Fruit fly (Drosophila melanogaster) whole organism, embryonic: Measurements from ENCODE around the gene crm.
A peak's percentile ranks its signal among the peaks of the same experiment; 100 is the strongest.

Experiments
- Abd-B ChIP-seq: fragments of 200-800 bp; sonication (Bioruptor generic); optimal IDR thresholded peaks from 2 replicates; lab custom pipeline; 2018; ENCODE audit warnings: missing biosample characterization, mild to moderate bottlenecking, missing genetic modification characterization, moderate library complexity
- Asciz ChIP-seq: fragments of 200-800 bp; sonication (Bioruptor generic); optimal IDR thresholded peaks from 2 replicates; lab custom pipeline; 2017; ENCODE audit warnings: missing biosample characterization, mild to moderate bottlenecking, missing genetic modification characterization, missing genetic modification reagents
- CG10321 ChIP-seq: fragments of 200-800 bp; sonication (Bioruptor generic); IDR thresholded peaks from 2 replicates; pipeline ENCODE4 v1.3.6; 2022; ENCODE audit warnings: missing biosample characterization, missing genetic modification characterization
- CG10565 ChIP-seq: fragments of 200-800 bp; sonication (Bioruptor generic); optimal IDR thresholded peaks from 3 replicates; lab custom pipeline; 2016; ENCODE audit warnings: missing biosample characterization, mild to moderate bottlenecking, missing genetic modification characterization
- CG11085 ChIP-seq: fragments of 200-800 bp; sonication (Bioruptor generic); IDR thresholded peaks from 2 replicates; pipeline ENCODE4 v1.3.6; 2022; ENCODE audit warnings: missing biosample characterization, missing genetic modification characterization
- CG11093 ChIP-seq: fragments of 200-800 bp; sonication (Bioruptor generic); IDR thresholded peaks from 3 replicates; pipeline ENCODE4 v1.3.6; 2022; ENCODE audit warnings: missing biosample characterization, missing genetic modification characterization
- CG11398 ChIP-seq: fragments of 200-800 bp; sonication (Bioruptor generic); optimal IDR thresholded peaks from 2 replicates; lab custom pipeline; 2016; ENCODE audit warnings: missing biosample characterization, missing genetic modification characterization
- CG11723 ChIP-seq: fragments of 200-800 bp; sonication (Bioruptor generic); optimal IDR thresholded peaks from 2 replicates; lab custom pipeline; 2017; ENCODE audit warnings: missing biosample characterization, mild to moderate bottlenecking, missing genetic modification characterization
- CG12769 ChIP-seq: fragments of 200-800 bp; sonication (Bioruptor generic); optimal IDR thresholded peaks from 2 replicates; lab custom pipeline; 2019; ENCODE audit warnings: missing biosample characterization, mild to moderate bottlenecking, missing genetic modification characterization, moderate library complexity
- CG14860 ChIP-seq: fragments of 200-800 bp; sonication (Bioruptor generic); IDR thresholded peaks from 3 replicates; pipeline ENCODE4 v1.3.6; 2022; ENCODE audit warnings: missing biosample characterization, missing genetic modification characterization; ENCODE audit not compliant: partially characterized antibody
- CG15696 ChIP-seq: fragments of 200-800 bp; sonication (Bioruptor generic); optimal IDR thresholded peaks from 2 replicates; lab custom pipeline; 2019; ENCODE audit warnings: missing biosample characterization, mild to moderate bottlenecking, missing genetic modification characterization, moderate library complexity
- CG2678 ChIP-seq: fragments of 200-800 bp; sonication (Bioruptor generic); optimal IDR thresholded peaks from 3 replicates; lab custom pipeline; 2019; ENCODE audit warnings: missing biosample characterization, mild to moderate bottlenecking, missing genetic modification characterization, moderate library complexity
- CG31224 ChIP-seq: fragments of 200-800 bp; sonication (Bioruptor generic); IDR thresholded peaks from 2 replicates; pipeline ENCODE4 v1.3.6; 2022; ENCODE audit warnings: missing biosample characterization, missing genetic modification characterization
- CG3163 ChIP-seq: fragments of 200-800 bp; sonication (Bioruptor generic); optimal IDR thresholded peaks from 3 replicates; lab custom pipeline; 2016; ENCODE audit warnings: missing biosample characterization, missing genetic modification characterization
- CG3407 ChIP-seq: fragments of 200-800 bp; sonication (Bioruptor generic); optimal IDR thresholded peaks from 2 replicates; lab custom pipeline; 2018; ENCODE audit warnings: missing biosample characterization, mild to moderate bottlenecking, missing genetic modification characterization
- CG34376 ChIP-seq: fragments of 200-800 bp; sonication (Bioruptor generic); optimal IDR thresholded peaks from 2 replicates; lab custom pipeline; 2018; ENCODE audit warnings: missing biosample characterization, mild to moderate bottlenecking, missing genetic modification characterization
- CG42726 ChIP-seq: fragments of 200-800 bp; sonication (Bioruptor generic); IDR thresholded peaks from 2 replicates; pipeline ENCODE4 v1.3.6; 2022; ENCODE audit warnings: missing biosample characterization, missing genetic modification characterization; ENCODE audit not compliant: partially characterized antibody
- CG4404 ChIP-seq: fragments of 200-800 bp; sonication (Bioruptor generic); IDR thresholded peaks from 2 replicates; pipeline ENCODE4 v1.3.6; 2022; ENCODE audit warnings: missing biosample characterization, missing genetic modification characterization
- CG5953 ChIP-seq: fragments of 200-800 bp; sonication (Bioruptor generic); IDR thresholded peaks from 2 replicates; pipeline ENCODE4 v1.3.6; 2022; ENCODE audit warnings: missing biosample characterization, missing genetic modification characterization
- CG6654 ChIP-seq: fragments of 200-800 bp; sonication (Bioruptor generic); optimal IDR thresholded peaks from 2 replicates; lab custom pipeline; 2017; ENCODE audit warnings: missing biosample characterization, mild to moderate bottlenecking, missing genetic modification characterization
- CG7745 ChIP-seq: fragments of 200-800 bp; sonication (Bioruptor generic); optimal IDR thresholded peaks from 2 replicates; lab custom pipeline; 2018; ENCODE audit warnings: missing biosample characterization, mild to moderate bottlenecking, missing genetic modification characterization, moderate library complexity
- CG7839 ChIP-seq: fragments of 200-800 bp; sonication (Bioruptor generic); optimal IDR thresholded peaks from 3 replicates; lab custom pipeline; 2018; ENCODE audit warnings: missing biosample characterization, mild to moderate bottlenecking, missing genetic modification characterization, moderate library complexity
- CG8388 ChIP-seq: fragments of 200-800 bp; sonication (Bioruptor generic); optimal IDR thresholded peaks from 2 replicates; lab custom pipeline; 2019; ENCODE audit warnings: missing biosample characterization, mild to moderate bottlenecking, missing genetic modification characterization, moderate library complexity
- HLH3B ChIP-seq: fragments of 200-800 bp; sonication (Bioruptor generic); IDR thresholded peaks from 2 replicates; pipeline ENCODE4 v1.3.6; 2022; ENCODE audit warnings: missing biosample characterization, missing genetic modification characterization
- HmgD ChIP-seq: fragments of 200-800 bp; sonication (Bioruptor generic); optimal IDR thresholded peaks from 3 replicates; lab custom pipeline; 2016; ENCODE audit warnings: missing biosample characterization, missing genetic modification characterization
- NfI ChIP-seq: fragments of 200-800 bp; sonication (Bioruptor generic); optimal IDR thresholded peaks from 3 replicates; lab custom pipeline; 2018; ENCODE audit warnings: missing biosample characterization, mild to moderate bottlenecking, missing genetic modification characterization, moderate library complexity
- Poxn ChIP-seq: fragments of 200-800 bp; sonication (Bioruptor generic); IDR thresholded peaks from 2 replicates; pipeline ENCODE4 v1.3.6; 2022; ENCODE audit warnings: missing biosample characterization, missing genetic modification characterization
- Scr ChIP-seq: fragments of 200-800 bp; sonication (Bioruptor generic); IDR thresholded peaks from 2 replicates; pipeline ENCODE4 v1.3.6; 2022; ENCODE audit warnings: missing biosample characterization, missing genetic modification characterization; ENCODE audit not compliant: partially characterized antibody
- Sin3A ChIP-seq: fragments of >200 bp; optimal IDR thresholded peaks from 2 replicates; lab custom pipeline; 2018
- Sry-β ChIP-seq: fragments of 200-800 bp; sonication (Bioruptor generic); optimal IDR thresholded peaks from 2 replicates; lab custom pipeline; 2018; ENCODE audit warnings: missing biosample characterization, mild to moderate bottlenecking, missing genetic modification characterization, moderate library complexity
- Trl ChIP-seq, 3 experiments: fragments of >200 bp in 2 of 3; fragments of 200-800 bp in 1 of 3; sonication (Bioruptor generic) in 1 of 3; optimal IDR thresholded peaks; 2 replicates in 1 of 3; 3 replicates in 2 of 3; lab custom pipeline; 2016 to 2017; ENCODE audit warnings: missing biosample characterization in 1 of 3, missing genetic modification characterization in 1 of 3
- Usf ChIP-seq: fragments of 200-800 bp; sonication (Bioruptor generic); optimal IDR thresholded peaks from 2 replicates; lab custom pipeline; 2017; ENCODE audit warnings: missing genotype, missing biosample characterization, missing genetic modification characterization
- Vsx1 ChIP-seq: fragments of 200-800 bp; sonication (Bioruptor generic); optimal IDR thresholded peaks from 2 replicates; lab custom pipeline; 2017; ENCODE audit warnings: missing biosample characterization, mild to moderate bottlenecking, missing genetic modification characterization, missing genetic modification reagents
- cas ChIP-seq: fragments of 200-800 bp; sonication (Bioruptor generic); IDR thresholded peaks from 2 replicates; pipeline ENCODE4 v1.3.6; 2022; ENCODE audit warnings: missing biosample characterization, missing genetic modification characterization
- caup ChIP-seq: fragments of 200-800 bp; sonication (Bioruptor generic); optimal IDR thresholded peaks from 3 replicates; lab custom pipeline; 2017; ENCODE audit warnings: missing biosample characterization, mild to moderate bottlenecking, missing genetic modification characterization, moderate library complexity; ENCODE audit not compliant: severe bottlenecking
- exex ChIP-seq: fragments of 200-800 bp; sonication (Bioruptor generic); optimal IDR thresholded peaks from 4 replicates; lab custom pipeline; 2018; ENCODE audit warnings: missing biosample characterization, mild to moderate bottlenecking, missing genetic modification characterization, moderate library complexity
- fd102C ChIP-seq: fragments of 200-800 bp; sonication (Bioruptor generic); optimal IDR thresholded peaks from 2 replicates; lab custom pipeline; 2018; ENCODE audit warnings: missing biosample characterization, mild to moderate bottlenecking, missing genetic modification characterization, moderate library complexity
- grau ChIP-seq: fragments of 200-800 bp; optimal IDR thresholded peaks from 3 replicates; lab custom pipeline; 2019; ENCODE audit warnings: missing biosample characterization, mild to moderate bottlenecking, missing genetic modification characterization, moderate library complexity
- kah ChIP-seq: fragments of 200-800 bp; sonication (Bioruptor generic); optimal IDR thresholded peaks from 2 replicates; lab custom pipeline; 2018; ENCODE audit warnings: missing biosample characterization, mild to moderate bottlenecking, missing genetic modification characterization
- luna ChIP-seq: fragments of 200-800 bp; sonication (Bioruptor generic); optimal IDR thresholded peaks from 2 replicates; lab custom pipeline; 2016; ENCODE audit warnings: missing biosample characterization, missing genetic modification characterization
- phol ChIP-seq: fragments of 200-800 bp; sonication (Bioruptor generic); optimal IDR thresholded peaks from 3 replicates; lab custom pipeline; 2018; ENCODE audit warnings: missing biosample characterization, mild to moderate bottlenecking, missing genetic modification characterization, moderate library complexity
- salm ChIP-seq: fragments of 200-800 bp; sonication (Bioruptor generic); optimal IDR thresholded peaks from 2 replicates; lab custom pipeline; 2018; ENCODE audit warnings: missing biosample characterization, mild to moderate bottlenecking, missing genetic modification characterization
- scrt ChIP-seq: fragments of 200-800 bp; sonication (Bioruptor generic); optimal IDR thresholded peaks from 2 replicates; lab custom pipeline; 2018; ENCODE audit warnings: missing biosample characterization, mild to moderate bottlenecking, missing genetic modification characterization, moderate library complexity
- sna ChIP-seq: fragments of 200-800 bp; sonication (Bioruptor generic); IDR thresholded peaks from 2 replicates; pipeline ENCODE4 v1.3.6; 2022; ENCODE audit warnings: missing biosample characterization, missing genetic modification characterization; ENCODE audit not compliant: partially characterized antibody
- sr ChIP-seq: fragments of 200-800 bp; sonication (Bioruptor generic); IDR thresholded peaks from 3 replicates; pipeline ENCODE4 v1.3.6; 2022; ENCODE audit warnings: missing biosample characterization, missing genetic modification characterization
- stwl ChIP-seq: fragments of 200-800 bp; sonication (Bioruptor generic); optimal IDR thresholded peaks from 3 replicates; lab custom pipeline; 2018; ENCODE audit warnings: missing biosample characterization, mild to moderate bottlenecking, missing genetic modification characterization, moderate library complexity
- tin ChIP-seq: fragments of 200-800 bp; sonication (Bioruptor generic); optimal IDR thresholded peaks from 3 replicates; lab custom pipeline; 2016; ENCODE audit warnings: missing biosample characterization, missing genetic modification characterization
- tll ChIP-seq, 2 experiments: fragments of 200-800 bp in 1 of 2; fragments of >200 bp in 1 of 2; sonication (Bioruptor generic) in 1 of 2; optimal IDR thresholded peaks; 2 replicates each; lab custom pipeline; 2017 to 2019; ENCODE audit warnings: missing biosample characterization in 2 of 2, missing genetic modification characterization in 2 of 2, mild to moderate bottlenecking in 1 of 2, moderate library complexity in 1 of 2
- tx ChIP-seq: fragments of 200-800 bp; sonication (Bioruptor generic); optimal IDR thresholded peaks from 2 replicates; lab custom pipeline; 2016; ENCODE audit warnings: missing biosample characterization, missing genetic modification characterization

Gene crm

DNA sequence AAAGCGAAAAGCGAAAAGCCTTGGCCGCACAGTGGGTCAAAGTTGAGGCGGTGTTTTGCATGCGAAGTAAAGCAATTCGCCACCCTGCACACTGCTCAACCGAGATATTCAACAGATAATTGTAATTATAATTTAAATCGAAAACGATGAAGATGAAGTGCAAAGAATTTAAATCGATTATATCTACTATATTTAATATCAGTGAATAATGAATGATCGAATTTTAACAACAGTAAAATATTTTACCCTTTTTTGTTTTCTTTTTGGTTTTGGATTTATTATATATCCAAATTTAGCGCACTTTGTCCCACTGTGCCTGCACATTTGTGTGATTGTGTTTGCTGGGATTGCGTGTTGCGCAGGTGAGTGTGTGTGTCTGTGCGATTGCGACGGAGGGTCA is 48.7 kb upstream of the crm start (continued):
- peak; percentile 70 for TF ChIP-seq CG3407 (GFP tag; lab: Kevin White, UChicago)
- no peak for TF ChIP-seq stwl (tag; lab: Kevin White, UChicago)
- peak; percentile 75 for TF ChIP-seq Usf (GFP tag; lab: Kevin White, UChicago)
- peak; percentile 49; the same call in 1 of the 2 replicates for TF ChIP-seq CG10321 (GFP tag; lab: Robert Waterston, UW)
- TF ChIP-seq salm, result peak; percentile 72
- TF ChIP-seq CG12769, result peak; percentile 83
- peak; percentile 68 for TF ChIP-seq scrt (GFP tag; lab: Kevin White, UChicago)
- peak; percentile 63 for TF ChIP-seq tx (GFP tag; lab: Kevin White, UChicago)
- TF ChIP-seq Asciz, result peak; percentile 85
- TF ChIP-seq CG10565 (GFP tag; lab: Kevin White, UChicago), result peak; percentile 21
- TF ChIP-seq CG2678 (tag; lab: Kevin White, UChicago), result peak; percentile 92
- TF ChIP-seq sr (GFP tag; lab: Robert Waterston, UW), result peak; percentile 50; the same call in 1 of the 3 replicates
- TF ChIP-seq CG11398 (GFP tag; lab: Kevin White, UChicago), result peak; percentile 11
- peak; percentile 72 for TF ChIP-seq tin (GFP tag; lab: Kevin White, UChicago)
- no peak for TF ChIP-seq CG3163 (GFP tag; lab: Kevin White, UChicago)
- peak; percentile 70 for TF ChIP-seq CG11723 (GFP tag; lab: Kevin White, UChicago)
- TF ChIP-seq CG31224 (GFP tag; lab: Robert Waterston, UW), result peak; percentile 60
- TF ChIP-seq CG42726, result no peak
- peak; percentile 83 for TF ChIP-seq NfI (GFP tag; lab: Kevin White, UChicago)
- peak; percentile 69 for TF ChIP-seq caup (GFP tag; lab: Kevin White, UChicago)
- no peak for TF ChIP-seq CG11085
- peak; percentile 92 for TF ChIP-seq CG7839 (tag; lab: Kevin White, UChicago)
- no peak for TF ChIP-seq sna (GFP tag; lab: Robert Waterston, UW)
- peak; percentile 81 for TF ChIP-seq Vsx1 (GFP tag; lab: Kevin White, UChicago)
- peak; percentile 56; the same call in 1 of the 2 replicates for TF ChIP-seq Poxn
- TF ChIP-seq CG8388 (GFP tag; lab: Kevin White, UChicago), result peak; percentile 79
- no peak for TF ChIP-seq tll (GFP tag; optimal IDR thresholded peaks at IDR 0.05; lab: Kevin White, UChicago)
- TF ChIP-seq HLH3B (GFP tag; lab: Robert Waterston, UW), result peak; percentile 78
- TF ChIP-seq CG4404 (GFP tag; lab: Robert Waterston, UW), result peak; percentile 58
- TF ChIP-seq Abd-B (GFP tag; lab: Kevin White, UChicago), result peak; percentile 82
- no peak for TF ChIP-seq CG34376 (GFP tag; lab: Kevin White, UChicago)
- TF ChIP-seq CG7745 (tag; lab: Kevin White, UChicago), result no peak
- TF ChIP-seq Trl (optimal IDR thresholded peaks at IDR 0.05; lab: Kevin White, UChicago), result no peak
- peak; percentile 65 for TF ChIP-seq Trl (GFP tag; optimal IDR thresholded peaks at IDR 0.05; lab: Kevin White, UChicago)
- TF ChIP-seq luna (GFP tag; lab: Kevin White, UChicago), result peak; percentile 39

DNA sequence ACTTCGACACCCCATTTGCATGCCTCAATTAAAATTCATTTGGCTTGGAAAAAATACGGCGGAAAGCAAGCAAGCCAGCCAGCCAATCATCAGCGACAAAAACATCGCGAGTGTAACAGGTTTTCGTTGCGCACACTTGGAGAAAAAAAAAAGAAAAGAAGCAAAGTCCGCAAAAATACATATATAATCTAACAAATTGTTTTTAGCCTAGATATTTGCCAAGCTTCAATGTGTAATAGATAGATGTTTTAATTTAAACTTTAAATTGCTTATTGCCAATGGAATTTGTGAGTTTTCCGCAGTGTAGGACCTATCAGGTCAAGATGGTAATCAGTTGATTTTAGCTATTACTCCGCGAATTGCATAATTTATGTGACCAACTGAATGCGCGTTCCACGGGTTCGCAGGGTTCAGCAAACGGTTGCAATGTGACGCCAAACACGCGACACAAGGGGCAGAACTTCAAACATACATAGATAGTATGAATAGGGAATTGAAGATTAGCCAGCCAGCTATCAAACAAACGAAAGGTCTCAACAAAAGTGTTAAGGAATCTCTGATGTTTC is 48.1 kb upstream of the crm start:
- TF ChIP-seq grau (tag; lab: Kevin White, UChicago), result peak; percentile 72
- peak; percentile 82; the same call in 2 of the 3 replicates for TF ChIP-seq CG11093 (GFP tag; lab: Robert Waterston, UW)
- TF ChIP-seq exex (tag; lab: Kevin White, UChicago), result peak; percentile 46
- TF ChIP-seq CG14860 (GFP tag; lab: Robert Waterston, UW), result no peak
- peak; percentile 43 for TF ChIP-seq CG6654
- no peak for TF ChIP-seq Sin3A (lab: Kevin White, UChicago)
- TF ChIP-seq phol (tag; lab: Kevin White, UChicago), result peak; percentile 88
- peak; percentile 75 for TF ChIP-seq kah (GFP tag; lab: Kevin White, UChicago)
- no peak for TF ChIP-seq HmgD (GFP tag; lab: Kevin White, UChicago)
- TF ChIP-seq Scr (GFP tag; lab: Robert Waterston, UW), result no peak
- TF ChIP-seq Sry-β (GFP tag; lab: Kevin White, UChicago), result no peak
- TF ChIP-seq cas (GFP tag; lab: Robert Waterston, UW), result peak; percentile 86
- no peak for TF ChIP-seq fd102C (GFP tag; lab: Kevin White, UChicago)
- peak; percentile 88 for TF ChIP-seq CG5953 (GFP tag; lab: Robert Waterston, UW)
- TF ChIP-seq CG15696 (tag; lab: Kevin White, UChicago), result peak; percentile 66
